Fruit fly (Drosophila melanogaster): ENCODE data around the gene CG15601.

The CG15601 gene

dm6 chrX:15740288-15740726 lies 29.9 kb downstream of the CG15601 start (continued):
- TF ChIP-seq Neu2 (GFP tag; optimal IDR thresholded peaks at IDR 0.05; ENCODE audit: borderline replicate concordance), result no peak
- TF ChIP-seq pum (GFP tag; optimal IDR thresholded peaks at IDR 0.05), result peak; percentile 35
- no peak for TF ChIP-seq Sin3A (optimal IDR thresholded peaks at IDR 0.05)
- TF ChIP-seq corto (GFP tag; optimal IDR thresholded peaks at IDR 0.05), result peak; percentile 22
- TF ChIP-seq CG8388 (GFP tag; optimal IDR thresholded peaks at IDR 0.05), result peak; percentile 50
- TF ChIP-seq Adf1 (GFP tag; IDR thresholded peaks at IDR 0.05), result peak; percentile 52; the same call in 1 of the 2 replicates
- no peak for TF ChIP-seq fd102C (GFP tag; optimal IDR thresholded peaks at IDR 0.05)
- TF ChIP-seq CG16779 (GFP tag; IDR thresholded peaks at IDR 0.05), result peak; percentile 78; the same call in 1 of the 2 replicates
- peak; percentile 87 for TF ChIP-seq gro (GFP tag; optimal IDR thresholded peaks at IDR 0.05)
- TF ChIP-seq bsh (GFP tag; optimal IDR thresholded peaks at IDR 0.05), result peak; percentile 5 to 66
- no peak for TF ChIP-seq HLH4C (GFP tag; IDR thresholded peaks at IDR 0.05; ENCODE audit: partially characterized antibody)
- no peak for TF ChIP-seq z (GFP tag; IDR thresholded peaks at IDR 0.05)
- TF ChIP-seq CG6791 (GFP tag; IDR thresholded peaks at IDR 0.05; ENCODE audit: partially characterized antibody), result no peak
- TF ChIP-seq maf-S (GFP tag; optimal IDR thresholded peaks at IDR 0.05), result peak; percentile 44
- no peak for TF ChIP-seq trem (tag; optimal IDR thresholded peaks at IDR 0.05)
- peak; percentile 68 for TF ChIP-seq CG17385 (GFP tag; optimal IDR thresholded peaks at IDR 0.05)
- no peak for TF ChIP-seq CG7745 (tag; optimal IDR thresholded peaks at IDR 0.05)
- 0 out of 2 replicates have a peak, but pooled peaks have one; percentile 33 for TF ChIP-seq H2.0 (GFP tag; IDR thresholded peaks at IDR 0.05)
- no peak for TF ChIP-seq sima (GFP tag; optimal IDR thresholded peaks at IDR 0.05)
- peak in 1 of 2 experiments; percentile 21 for TF ChIP-seq crp (GFP tag; optimal IDR thresholded peaks at IDR 0.05)
- peak; percentile 46 to 72 for TF ChIP-seq Hr51 (GFP tag; optimal IDR thresholded peaks at IDR 0.05)
- peak; percentile 91 for TF ChIP-seq slbo (GFP tag; IDR thresholded peaks at IDR 0.05)
- TF ChIP-seq odd (GFP tag; optimal IDR thresholded peaks at IDR 0.05), result peak; percentile 62
- no peak for TF ChIP-seq CG6654 (GFP tag; optimal IDR thresholded peaks at IDR 0.05)
- peak; percentile 7 for TF ChIP-seq pzg (GFP tag; optimal IDR thresholded peaks at IDR 0.05)
- no peak for TF ChIP-seq CG2129 (GFP tag; IDR thresholded peaks at IDR 0.05; ENCODE audit: partially characterized antibody)
- peak; percentile 33 for TF ChIP-seq ewg (GFP tag; optimal IDR thresholded peaks at IDR 0.05)
- peak; percentile 50 for TF ChIP-seq CrebB (tag; optimal IDR thresholded peaks at IDR 0.05)
- peak; percentile 88 for TF ChIP-seq Dbx (GFP tag; IDR thresholded peaks at IDR 0.05)
- peak; percentile 39 for TF ChIP-seq Side (GFP tag; optimal IDR thresholded peaks at IDR 0.05)
- TF ChIP-seq sisA (GFP tag; IDR thresholded peaks at IDR 0.05), result peak; percentile 72
- no peak for TF ChIP-seq CG7271 (tag; optimal IDR thresholded peaks at IDR 0.05)
- peak; percentile 40 for TF ChIP-seq CG10267 (tag; optimal IDR thresholded peaks at IDR 0.05)
- TF ChIP-seq Dp (GFP tag; optimal IDR thresholded peaks at IDR 0.05), result no peak
- TF ChIP-seq CG12659 (GFP tag; optimal IDR thresholded peaks at IDR 0.05), result peak; percentile 78
- TF ChIP-seq jigr1 (GFP tag; IDR thresholded peaks at IDR 0.05), result no peak
- TF ChIP-seq MBD-R2 (GFP tag; IDR thresholded peaks at IDR 0.05), result peak; percentile 60; the same call in 1 of the 2 replicates
- TF ChIP-seq Lim3 (GFP tag; IDR thresholded peaks at IDR 0.05), result no peak
- no peak for TF ChIP-seq zen (tag; optimal IDR thresholded peaks at IDR 0.05)
- TF ChIP-seq CG15269 (tag; optimal IDR thresholded peaks at IDR 0.05), result peak; percentile 80
- TF ChIP-seq usp (GFP tag; optimal IDR thresholded peaks at IDR 0.05), result no peak
- peak; percentile 23 for TF ChIP-seq trh (GFP tag; optimal IDR thresholded peaks at IDR 0.05)
- peak; percentile 62 for TF ChIP-seq HLH54F (GFP tag; optimal IDR thresholded peaks at IDR 0.05)
- TF ChIP-seq CG11456 (GFP tag; IDR thresholded peaks at IDR 0.05), result peak; percentile 82
- no peak for TF ChIP-seq CG8478 (optimal IDR thresholded peaks at IDR 0.05)
- TF ChIP-seq oc (tag; optimal IDR thresholded peaks at IDR 0.05), result no peak
- TF ChIP-seq ranshi (GFP tag; IDR thresholded peaks at IDR 0.05), result peak; percentile 78
- peak; percentile 51 for TF ChIP-seq CG12744 (GFP tag; optimal IDR thresholded peaks at IDR 0.05)
- TF ChIP-seq crol (GFP tag; IDR thresholded peaks at IDR 0.05), result no peak
- peak; percentile 69 for TF ChIP-seq mam (GFP tag; optimal IDR thresholded peaks at IDR 0.05)
- peak; percentile 38 for TF ChIP-seq dmrt11E (tag; optimal IDR thresholded peaks at IDR 0.05)

Measured in whole organism, embryonic.